Fruit fly (Drosophila melanogaster) S2 (cell line): Measurements from ENCODE around the gene CG15160.

ENCODE experiments used
- CG8478 ChIP-seq: fragments of >200 bp; optimal IDR thresholded peaks from 2 replicates; lab custom pipeline; 2018
- CTCF ChIP-seq, 2 experiments: fragments of >200 bp; optimal IDR thresholded peaks; 2 replicates each; lab custom pipeline; 2018

dm6 chr2L:18616019-18616418 lies 25.3 kb downstream of the CG15160 start, which contains the start of gene IFT46:
- TF ChIP-seq CG8478 (no peak), CTCF (optimal IDR thresholded peaks at IDR 0.05; lab: Kevin White, UChicago) (no peak)
